Worm (Caenorhabditis elegans) whole organism, L2 larva: ENCODE measurements around the gene F35C5.12.

Experiments used
- C34F6.9 ChIP-seq: fragments of 150-350 bp; optimal IDR thresholded peaks from 2 replicates; lab custom pipeline; 2014; ENCODE audit warnings: missing biosample characterization, missing genetic modification characterization
- R02D3.7 ChIP-seq: fragments of 150-350 bp; optimal IDR thresholded peaks from 2 replicates; lab custom pipeline; 2014; ENCODE audit warnings: missing biosample characterization, missing genetic modification characterization
- Y55F3AM.14 ChIP-seq: fragments of 200-800 bp; sonication (Bioruptor generic); optimal IDR thresholded peaks from 2 replicates; lab custom pipeline; 2018; ENCODE audit warnings: mild to moderate bottlenecking, missing genetic modification characterization, missing compliant biosample characterization
- alr-1 ChIP-seq: fragments of 150-350 bp; optimal IDR thresholded peaks from 2 replicates; lab custom pipeline; 2014; ENCODE audit warnings: missing biosample characterization, missing genetic modification characterization
- ama-1 ChIP-seq: fragments of 150-350 bp; optimal IDR thresholded peaks from 2 replicates; lab custom pipeline; 2018; ENCODE audit warnings: inconsistent platforms
- crh-2 ChIP-seq: sonication (generic microtip); optimal IDR thresholded peaks from 2 replicates; lab custom pipeline; 2017; ENCODE audit warnings: missing biosample characterization, missing genetic modification characterization
- dmd-4 ChIP-seq: sonication (generic microtip); optimal IDR thresholded peaks from 2 replicates; lab custom pipeline; 2017; ENCODE audit warnings: missing biosample characterization, missing genetic modification characterization
- egl-27 ChIP-seq: sonication (generic microtip); optimal IDR thresholded peaks from 3 replicates; lab custom pipeline; 2017; ENCODE audit warnings: missing biosample characterization, missing genetic modification reagents, missing genetic modification characterization
- fos-1 ChIP-seq: fragments of 150-350 bp; optimal IDR thresholded peaks from 2 replicates; lab custom pipeline; 2014; ENCODE audit warnings: missing biosample characterization, missing genetic modification characterization
- gmeb-1 ChIP-seq: fragments of 150-350 bp; optimal IDR thresholded peaks from 2 replicates; lab custom pipeline; 2014; ENCODE audit warnings: missing biosample characterization, missing genetic modification characterization
- lin-11 ChIP-seq: fragments of 150-350 bp; sonication (generic microtip); optimal IDR thresholded peaks from 2 replicates; lab custom pipeline; 2014; ENCODE audit warnings: missing biosample characterization, missing genetic modification characterization, inconsistent platforms, mixed read lengths
- lin-13 ChIP-seq: fragments of 150-350 bp; optimal IDR thresholded peaks from 2 replicates; lab custom pipeline; 2014; ENCODE audit warnings: missing biosample characterization, missing genetic modification reagents, missing genetic modification characterization
- lin-39 ChIP-seq: fragments of 150-350 bp; optimal IDR thresholded peaks from 2 replicates; lab custom pipeline; 2014; ENCODE audit warnings: missing biosample characterization, missing genetic modification reagents, missing genetic modification characterization
- lsy-2 ChIP-seq, 2 experiments: fragments of 150-350 bp in 1 of 2; sonication (generic microtip) in 1 of 2; optimal IDR thresholded peaks; 2 replicates each; lab custom pipeline; 2014 to 2017; ENCODE audit warnings: missing biosample characterization in 2 of 2, missing genetic modification characterization in 2 of 2
- mbf-1 ChIP-seq: sonication (generic microtip); optimal IDR thresholded peaks from 2 replicates; lab custom pipeline; 2017; ENCODE audit warnings: missing biosample characterization, missing genetic modification characterization
- mdl-1 ChIP-seq, 2 experiments: fragments of 150-350 bp in 1 of 2; sonication (generic microtip) in 1 of 2; optimal IDR thresholded peaks; 2 replicates each; lab custom pipeline; 2017; ENCODE audit warnings: missing biosample characterization in 2 of 2, missing genetic modification characterization in 2 of 2
- nhr-129 ChIP-seq: fragments of 150-350 bp; optimal IDR thresholded peaks from 2 replicates; lab custom pipeline; 2014; ENCODE audit warnings: missing biosample characterization, missing genetic modification characterization
- nhr-21 ChIP-seq: fragments of 150-350 bp; optimal IDR thresholded peaks from 2 replicates; lab custom pipeline; 2014; ENCODE audit warnings: missing biosample characterization, missing genetic modification characterization
- nhr-23 ChIP-seq: fragments of 150-350 bp; optimal IDR thresholded peaks from 2 replicates; lab custom pipeline; 2014; ENCODE audit warnings: missing biosample characterization, missing genetic modification reagents, missing genetic modification characterization
- nhr-25 ChIP-seq: fragments of 150-350 bp; sonication (generic microtip); optimal IDR thresholded peaks from 3 replicates; lab custom pipeline; 2014; ENCODE audit warnings: missing biosample characterization, missing genetic modification characterization
- nhr-6 ChIP-seq: fragments of 150-350 bp; optimal IDR thresholded peaks from 2 replicates; lab custom pipeline; 2014; ENCODE audit warnings: missing biosample characterization, missing genetic modification characterization
- nhr-77 ChIP-seq: fragments of 150-350 bp; optimal IDR thresholded peaks from 2 replicates; lab custom pipeline; 2014; ENCODE audit warnings: missing biosample characterization, missing genetic modification characterization
- peb-1 ChIP-seq: fragments of 150-350 bp; optimal IDR thresholded peaks from 2 replicates; lab custom pipeline; 2014; ENCODE audit warnings: missing biosample characterization, missing genetic modification characterization
- sem-4 ChIP-seq: fragments of 150-350 bp; optimal IDR thresholded peaks from 2 replicates; lab custom pipeline; 2014; ENCODE audit warnings: missing biosample characterization, missing genetic modification reagents, missing genetic modification characterization
- skn-1 ChIP-seq: sonication (generic microtip); optimal IDR thresholded peaks from 2 replicates; lab custom pipeline; 2017; ENCODE audit warnings: missing biosample characterization, missing genetic modification characterization
- sma-3 ChIP-seq: sonication (generic microtip); optimal IDR thresholded peaks from 2 replicates; lab custom pipeline; 2016; ENCODE audit warnings: missing genetic modification reagents, missing genetic modification characterization, missing compliant biosample characterization
- snpc-4 ChIP-seq: fragments of 150-350 bp; optimal IDR thresholded peaks from 2 replicates; lab custom pipeline; 2014; ENCODE audit warnings: missing biosample characterization, missing genetic modification characterization
- unc-55 ChIP-seq: fragments of 150-350 bp; sonication (generic microtip); optimal IDR thresholded peaks from 3 replicates; lab custom pipeline; 2014; ENCODE audit warnings: missing biosample characterization, missing genetic modification reagents, missing genetic modification characterization
- unc-62 ChIP-seq: fragments of 150-350 bp; optimal IDR thresholded peaks from 2 replicates; lab custom pipeline; 2014; ENCODE audit warnings: missing biosample characterization, missing genetic modification reagents, missing genetic modification characterization
- zag-1 ChIP-seq: fragments of 150-350 bp; optimal IDR thresholded peaks from 2 replicates; lab custom pipeline; 2014; ENCODE audit warnings: missing biosample characterization, missing genetic modification characterization
- ztf-1 ChIP-seq: fragments of 200-800 bp; sonication (Bioruptor generic); conservative IDR thresholded peaks from 2 replicates; pipeline ENCODE4 v1.3.6; 2022; ENCODE audit warnings: missing genetic modification characterization, missing compliant biosample characterization
- ztf-11 ChIP-seq: sonication (generic microtip); optimal IDR thresholded peaks from 2 replicates; lab custom pipeline; 2017; ENCODE audit warnings: missing biosample characterization, missing genetic modification characterization
- ztf-4 ChIP-seq: fragments of 150-350 bp; optimal IDR thresholded peaks from 2 replicates; lab custom pipeline; 2014; ENCODE audit warnings: missing biosample characterization, missing genetic modification characterization

F35C5.12 gene

DNA sequence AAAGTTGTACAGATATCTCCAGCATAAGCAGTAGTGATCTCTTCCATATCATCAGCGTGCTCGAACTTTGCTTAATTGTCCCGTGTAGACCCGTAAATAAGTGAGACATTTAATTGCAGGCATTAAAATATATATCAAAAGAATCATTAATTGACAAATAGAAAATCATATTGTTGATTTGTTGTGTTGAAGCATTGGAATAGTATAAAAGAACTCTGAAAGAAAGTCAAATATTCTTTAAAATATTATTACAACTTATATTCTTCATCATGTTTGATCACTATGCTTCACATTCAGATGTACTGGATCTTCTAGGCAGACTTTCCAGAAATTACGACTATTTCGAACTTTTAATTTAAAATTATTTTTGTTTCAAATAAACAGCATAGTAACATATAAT, 11.2 kb upstream of the F35C5.12 start, which contains the start of gene F58G1.8:
Gene F58G1.8 (minus strand): TSS at position 101 of the 400 bp plus-strand sequence.
- no peak for TF ChIP-seq nhr-6 (tag; lab: Kevin White, UChicago)
- TF ChIP-seq R02D3.7 = no peak
- no peak for TF ChIP-seq snpc-4 (tag; lab: Kevin White, UChicago)
- no peak for TF ChIP-seq nhr-77 (tag; lab: Kevin White, UChicago)
- no peak for TF ChIP-seq peb-1 (tag; lab: Kevin White, UChicago)
- no peak for TF ChIP-seq nhr-23 (tag; lab: Kevin White, UChicago)
- no peak for TF ChIP-seq sem-4 (tag; lab: Kevin White, UChicago)
- TF ChIP-seq alr-1 (tag; lab: Kevin White, UChicago) = no peak
- TF ChIP-seq nhr-129 (tag; lab: Kevin White, UChicago) = no peak
- TF ChIP-seq lin-11 (tag; lab: Kevin White, UChicago) = no peak
- no peak for TF ChIP-seq gmeb-1 (tag; lab: Kevin White, UChicago)
- no peak for TF ChIP-seq lin-39 (tag; lab: Kevin White, UChicago)
- TF ChIP-seq sma-3 = no peak
- TF ChIP-seq C34F6.9 (tag; lab: Kevin White, UChicago) = no peak
- TF ChIP-seq lsy-2 (tag; optimal IDR thresholded peaks at IDR 0.05; lab: Kevin White, UChicago) = no peak
- no peak for TF ChIP-seq nhr-25 (tag; lab: Kevin White, UChicago)

DNA sequence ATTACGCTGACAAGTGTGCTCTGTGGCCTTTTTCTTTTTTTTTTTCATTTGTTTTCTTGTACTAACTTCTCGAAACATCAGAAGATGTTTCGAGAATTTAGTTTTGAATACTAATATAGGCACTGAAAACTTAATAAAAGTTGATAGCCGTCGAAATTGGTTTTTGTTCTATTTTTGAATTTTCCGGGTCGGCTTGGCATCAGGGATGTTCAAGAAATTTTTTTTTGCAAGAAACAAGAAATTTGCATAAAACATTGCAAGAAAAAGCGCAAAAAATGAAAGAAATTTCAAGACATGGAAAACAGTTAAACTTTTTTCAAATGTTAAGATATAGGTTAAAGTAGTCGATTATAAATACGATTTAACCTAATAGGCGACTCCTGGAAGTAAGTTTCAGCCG, 8.9 kb upstream of the F35C5.12 start:
- TF ChIP-seq ztf-11 (tag; lab: Kevin White, UChicago) = no peak

DNA sequence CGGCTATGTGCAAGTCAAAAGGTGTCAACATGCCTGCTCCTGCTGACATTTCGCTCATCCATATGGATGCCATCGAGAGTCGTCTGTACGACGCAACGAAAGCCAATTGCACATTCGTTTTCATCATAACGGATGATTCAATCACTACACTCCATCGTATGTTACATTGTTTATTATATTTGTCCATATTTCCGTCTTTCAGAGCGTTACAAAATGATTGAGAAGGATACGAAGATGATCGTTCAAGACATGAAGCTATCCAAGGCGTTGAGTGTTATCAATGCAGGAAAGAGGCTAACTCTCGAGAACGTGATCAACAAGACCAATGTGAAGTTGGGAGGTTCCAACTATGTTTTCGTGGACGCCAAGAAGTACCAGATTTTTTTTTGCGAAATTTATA, 7.1 kb upstream of the F35C5.12 start:
- TF ChIP-seq egl-27 (tag; lab: Kevin White, UChicago) (no peak), lin-13 (GFP tag; lab: Kevin White, UChicago) (no peak), R02D3.7 (no peak), ztf-4 (no peak), nhr-23 (tag; lab: Kevin White, UChicago) (no peak), sem-4 (tag; lab: Kevin White, UChicago) (no peak), zag-1 (no peak), Y55F3AM.14 (GFP tag; lab: Kevin White, UChicago) (no peak), unc-62 (GFP tag; lab: Kevin White, UChicago) (no peak), crh-2 (tag; lab: Kevin White, UChicago) (no peak)
- TF ChIP-seq, all 48 proteins: peak for 0

DNA sequence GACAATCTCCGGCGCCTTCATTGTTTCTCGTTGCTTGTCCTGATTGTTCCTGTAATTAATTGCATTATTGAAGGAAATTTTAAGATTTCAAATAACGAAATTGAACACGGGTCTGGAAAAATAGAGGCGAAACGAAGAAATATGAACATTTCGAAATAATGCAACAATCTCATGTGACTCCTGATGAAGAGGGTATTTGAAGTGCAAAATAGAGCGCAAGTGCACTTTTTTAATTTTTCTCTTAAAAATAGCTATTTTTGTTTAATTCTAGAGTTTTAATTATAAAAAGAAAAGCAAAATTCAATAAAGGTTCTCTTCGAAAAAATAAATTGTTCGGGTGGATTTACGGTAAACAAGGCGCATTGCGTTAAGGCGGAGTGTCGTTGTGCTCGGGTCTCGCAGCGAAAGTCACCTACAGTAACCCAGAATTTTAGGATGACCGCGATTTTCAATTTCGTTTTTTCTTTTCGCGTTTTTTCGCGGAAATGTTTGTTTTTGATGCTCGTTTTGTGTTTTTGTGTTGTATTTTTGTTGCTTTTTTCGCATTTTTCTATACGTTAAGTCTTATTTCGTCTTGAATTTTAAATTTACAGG, 4.7 kb upstream of the F35C5.12 start, which contains the start of the genes F58G1.2 and wago-4:
Gene F58G1.2 (minus strand): TSS at position 51 of the 594 bp plus-strand sequence.
Gene wago-4 (plus strand): TSS at position 592 of the 594 bp plus-strand sequence.
- TF ChIP-seq egl-27 (tag; lab: Kevin White, UChicago) (no peak), R02D3.7 (peak; percentile 71), ama-1 (lab: Kevin White, UChicago) (no peak), lsy-2 (tag; optimal IDR thresholded peaks at IDR 0.05; lab: Kevin White, UChicago) (peak; percentile 34 to 88), unc-55 (GFP tag; lab: Kevin White, UChicago) (peak; percentile 56)

DNA sequence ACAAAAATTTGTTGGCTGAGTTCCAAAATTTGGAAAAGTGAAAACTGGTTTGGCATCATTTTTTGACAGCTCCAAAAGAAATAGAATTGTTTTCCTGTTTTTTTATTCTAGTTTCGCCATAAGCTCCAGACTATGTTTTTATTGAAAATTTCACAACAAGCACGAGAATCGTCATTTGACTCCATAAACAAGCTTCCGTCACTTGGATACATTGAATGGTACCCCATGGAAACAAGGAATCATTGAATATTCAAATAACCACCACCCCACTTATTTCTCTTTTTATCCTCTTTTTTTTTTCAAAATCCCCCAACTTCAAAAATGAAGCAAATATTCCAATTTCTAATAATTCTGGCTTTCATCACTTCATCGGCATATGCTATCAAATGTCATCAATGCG, 5.6 kb downstream of the F35C5.12 start, which contains the start of gene ddn-2:
Gene ddn-2 (plus strand): TSS at position 301 of the 400 bp plus-strand sequence.
- TF ChIP-seq ztf-4 (no peak), C34F6.9 (tag; lab: Kevin White, UChicago) (no peak), skn-1 (no peak), mdl-1 (tag; optimal IDR thresholded peaks at IDR 0.05; lab: Kevin White, UChicago) (no peak), fos-1 (tag; lab: Kevin White, UChicago) (no peak), ztf-1 (GFP tag; lab: Robert Waterston, UW) (no peak), crh-2 (tag; lab: Kevin White, UChicago) (no peak), dmd-4 (tag; lab: Kevin White, UChicago) (no peak), nhr-21 (tag; lab: Kevin White, UChicago) (no peak), alr-1 (tag; lab: Kevin White, UChicago) (no peak), mbf-1 (tag; lab: Kevin White, UChicago) (no peak), R02D3.7 (no peak)
